Fruit fly (Drosophila melanogaster) whole organism, embryonic: ENCODE measurements around the gene fend.

Experiments
- Asciz ChIP-seq: fragments of 200-800 bp; sonication (Bioruptor generic); optimal IDR thresholded peaks from 2 replicates; lab custom pipeline; 2017; ENCODE audit warnings: missing biosample characterization, mild to moderate bottlenecking, missing genetic modification characterization, missing genetic modification reagents
- CG10267 ChIP-seq: fragments of 200-800 bp; sonication (Bioruptor generic); optimal IDR thresholded peaks from 2 replicates; lab custom pipeline; 2018; ENCODE audit warnings: missing biosample characterization, mild to moderate bottlenecking, missing genetic modification characterization, moderate library complexity
- CG10543 ChIP-seq: fragments of 200-800 bp; sonication (Bioruptor generic); optimal IDR thresholded peaks from 3 replicates; lab custom pipeline; 2017; ENCODE audit warnings: missing biosample characterization, mild to moderate bottlenecking, missing genetic modification characterization, moderate library complexity
- CG11695 ChIP-seq: fragments of 200-800 bp; sonication (Bioruptor generic); IDR thresholded peaks from 3 replicates; pipeline ENCODE4 v1.3.6; 2022; ENCODE audit warnings: missing biosample characterization, missing genetic modification characterization
- CG11696 ChIP-seq: fragments of 200-800 bp; sonication (Bioruptor generic); IDR thresholded peaks from 2 replicates; pipeline ENCODE4 v1.3.6; 2022; ENCODE audit warnings: missing biosample characterization, missing genetic modification characterization
- CG12219 ChIP-seq: fragments of 200-800 bp; sonication (Bioruptor generic); optimal IDR thresholded peaks from 3 replicates; lab custom pipeline; 2018; ENCODE audit warnings: missing biosample characterization, mild to moderate bottlenecking, missing genetic modification characterization
- CG13894 ChIP-seq: fragments of 200-800 bp; sonication (Bioruptor generic); optimal IDR thresholded peaks from 3 replicates; lab custom pipeline; 2018; ENCODE audit warnings: missing biosample characterization, mild to moderate bottlenecking, missing genetic modification characterization, moderate library complexity
- CG1603 ChIP-seq: fragments of 200-800 bp; sonication (Bioruptor generic); optimal IDR thresholded peaks from 2 replicates; lab custom pipeline; 2019; ENCODE audit warnings: missing biosample characterization, mild to moderate bottlenecking, missing genetic modification characterization, moderate library complexity
- CG17829 ChIP-seq: fragments of 200-800 bp; optimal IDR thresholded peaks from 2 replicates; lab custom pipeline; 2019; ENCODE audit warnings: missing biosample characterization, mild to moderate bottlenecking, missing genetic modification characterization, moderate library complexity
- CG1792 ChIP-seq: fragments of 200-800 bp; sonication (Bioruptor generic); optimal IDR thresholded peaks from 2 replicates; lab custom pipeline; 2016; ENCODE audit warnings: missing biosample characterization, missing genetic modification characterization
- CG18619 ChIP-seq: fragments of 200-800 bp; sonication (Bioruptor generic); optimal IDR thresholded peaks from 3 replicates; lab custom pipeline; 2017; ENCODE audit warnings: missing biosample characterization, mild to moderate bottlenecking, missing genetic modification characterization
- CG2889 ChIP-seq: fragments of 200-800 bp; sonication (Bioruptor generic); IDR thresholded peaks from 3 replicates; pipeline ENCODE4 v1.3.6; 2022; ENCODE audit warnings: missing biosample characterization, missing genetic modification characterization
- CG32772 ChIP-seq: fragments of 200-800 bp; sonication (Bioruptor generic); IDR thresholded peaks from 2 replicates; pipeline ENCODE4 v1.3.6; 2022; ENCODE audit warnings: missing biosample characterization, missing genetic modification characterization
- CG34376 ChIP-seq: fragments of 200-800 bp; sonication (Bioruptor generic); optimal IDR thresholded peaks from 2 replicates; lab custom pipeline; 2018; ENCODE audit warnings: missing biosample characterization, mild to moderate bottlenecking, missing genetic modification characterization
- CG4360 ChIP-seq: fragments of 200-800 bp; sonication (Bioruptor generic); IDR thresholded peaks from 2 replicates; pipeline ENCODE4 v1.3.6; 2022; ENCODE audit warnings: missing biosample characterization, missing genetic modification characterization
- CG5180 ChIP-seq: fragments of 200-800 bp; sonication (Bioruptor generic); optimal IDR thresholded peaks from 3 replicates; lab custom pipeline; 2017; ENCODE audit warnings: missing biosample characterization, missing genetic modification characterization, mild to moderate bottlenecking, moderate library complexity, missing genetic modification reagents
- CG6791 ChIP-seq: fragments of 200-800 bp; sonication (Bioruptor generic); IDR thresholded peaks from 3 replicates; pipeline ENCODE4 v1.3.6; 2022; ENCODE audit warnings: missing biosample characterization, missing genetic modification characterization; ENCODE audit not compliant: partially characterized antibody
- Deaf1 ChIP-seq: fragments of 200-800 bp; optimal IDR thresholded peaks from 3 replicates; lab custom pipeline; 2019; ENCODE audit warnings: missing biosample characterization, mild to moderate bottlenecking, missing genetic modification characterization, moderate library complexity
- GATAe ChIP-seq: fragments of 200-800 bp; sonication (Bioruptor generic); conservative IDR thresholded peaks from 2 replicates; pipeline ENCODE4 v1.3.6; 2022; ENCODE audit warnings: missing biosample characterization, missing genetic modification characterization
- HLH4C ChIP-seq: fragments of 200-800 bp; sonication (Bioruptor generic); IDR thresholded peaks from 3 replicates; pipeline ENCODE4 v1.3.6; 2022; ENCODE audit warnings: missing biosample characterization, missing genetic modification characterization; ENCODE audit not compliant: partially characterized antibody
- HmgZ ChIP-seq: fragments of 200-800 bp; sonication (Bioruptor generic); optimal IDR thresholded peaks from 2 replicates; lab custom pipeline; 2018; ENCODE audit warnings: missing biosample characterization, mild to moderate bottlenecking, missing genetic modification characterization
- PHDP ChIP-seq: fragments of 200-800 bp; sonication (Bioruptor generic); optimal IDR thresholded peaks from 3 replicates; lab custom pipeline; 2018; ENCODE audit warnings: missing biosample characterization, mild to moderate bottlenecking, missing genetic modification characterization, moderate library complexity
- Ptx1 ChIP-seq: fragments of 200-800 bp; sonication (Bioruptor generic); IDR thresholded peaks from 2 replicates; pipeline ENCODE4 v1.3.6; 2022; ENCODE audit warnings: missing biosample characterization, missing genetic modification characterization
- Sox102F ChIP-seq: fragments of 200-800 bp; sonication (Bioruptor generic); optimal IDR thresholded peaks from 2 replicates; lab custom pipeline; 2018; ENCODE audit warnings: missing biosample characterization, mild to moderate bottlenecking, missing genetic modification characterization, moderate library complexity
- cad ChIP-seq: fragments of >200 bp; optimal IDR thresholded peaks from 2 replicates; lab custom pipeline; 2017; ENCODE audit warnings: missing biosample characterization, missing genetic modification characterization
- ewg ChIP-seq: fragments of 200-800 bp; sonication (Bioruptor generic); optimal IDR thresholded peaks from 3 replicates; lab custom pipeline; 2017; ENCODE audit warnings: mild to moderate bottlenecking, missing biosample characterization, missing genetic modification reagents, missing genetic modification characterization
- gcm2 ChIP-seq: fragments of 200-800 bp; sonication (Bioruptor generic); optimal IDR thresholded peaks from 2 replicates; lab custom pipeline; 2016; ENCODE audit warnings: missing biosample characterization, missing genetic modification characterization
- grn ChIP-seq: fragments of 200-800 bp; sonication (Bioruptor generic); optimal IDR thresholded peaks from 3 replicates; lab custom pipeline; 2017; ENCODE audit warnings: missing biosample characterization, missing genetic modification characterization
- insv ChIP-seq, 2 experiments: fragments of 200-800 bp; sonication (Bioruptor generic); optimal IDR thresholded peaks; 3 replicates each; lab custom pipeline; 2016 to 2018; ENCODE audit warnings: missing biosample characterization in 2 of 2, missing genetic modification characterization in 2 of 2
- kni ChIP-seq: fragments of 200-800 bp; sonication (Bioruptor generic); optimal IDR thresholded peaks from 3 replicates; lab custom pipeline; 2017; ENCODE audit warnings: mild to moderate bottlenecking, missing biosample characterization, missing genetic modification reagents, missing genetic modification characterization
- lmd ChIP-seq: fragments of 200-800 bp; sonication (Bioruptor generic); IDR thresholded peaks from 2 replicates; pipeline ENCODE4 v1.3.6; 2022; ENCODE audit warnings: missing biosample characterization, missing genetic modification characterization
- oc ChIP-seq: fragments of 200-800 bp; sonication (Bioruptor generic); optimal IDR thresholded peaks from 2 replicates; lab custom pipeline; 2018; ENCODE audit warnings: missing biosample characterization, mild to moderate bottlenecking, missing genetic modification characterization, moderate library complexity
- odd ChIP-seq: fragments of 200-800 bp; sonication (Bioruptor generic); optimal IDR thresholded peaks from 2 replicates; lab custom pipeline; 2017; ENCODE audit warnings: missing biosample characterization, mild to moderate bottlenecking, missing genetic modification characterization
- pb ChIP-seq: fragments of 200-800 bp; sonication (Bioruptor generic); optimal IDR thresholded peaks from 3 replicates; lab custom pipeline; 2016; ENCODE audit warnings: missing biosample characterization, missing genetic modification characterization
- pros ChIP-seq: fragments of 200-800 bp; sonication (Bioruptor generic); optimal IDR thresholded peaks from 3 replicates; lab custom pipeline; 2019; ENCODE audit warnings: missing biosample characterization, mild to moderate bottlenecking, missing genetic modification characterization, moderate library complexity
- row ChIP-seq: fragments of 200-800 bp; sonication (Bioruptor generic); IDR thresholded peaks from 3 replicates; pipeline ENCODE4 v1.3.6; 2022; ENCODE audit warnings: missing biosample characterization, missing genetic modification characterization
- sens ChIP-seq: fragments of 200-800 bp; sonication (Bioruptor generic); peaks from one replicate; lab custom pipeline; 2016; ENCODE audit warnings: missing biosample characterization, missing genetic modification characterization
- sqz ChIP-seq: fragments of 200-800 bp; sonication (Bioruptor generic); optimal IDR thresholded peaks from 3 replicates; lab custom pipeline; 2018; ENCODE audit warnings: missing biosample characterization, mild to moderate bottlenecking, missing genetic modification characterization
- tll ChIP-seq, 2 experiments: fragments of 200-800 bp in 1 of 2; fragments of >200 bp in 1 of 2; sonication (Bioruptor generic) in 1 of 2; optimal IDR thresholded peaks; 2 replicates each; lab custom pipeline; 2017 to 2019; ENCODE audit warnings: missing biosample characterization in 2 of 2, missing genetic modification characterization in 2 of 2, mild to moderate bottlenecking in 1 of 2, moderate library complexity in 1 of 2
- tx ChIP-seq: fragments of 200-800 bp; sonication (Bioruptor generic); optimal IDR thresholded peaks from 2 replicates; lab custom pipeline; 2016; ENCODE audit warnings: missing biosample characterization, missing genetic modification characterization
- zen ChIP-seq: fragments of 200-800 bp; sonication (Bioruptor generic); optimal IDR thresholded peaks from 3 replicates; lab custom pipeline; 2018; ENCODE audit warnings: missing biosample characterization, mild to moderate bottlenecking, missing genetic modification characterization, moderate library complexity
- zf30C ChIP-seq: fragments of 200-800 bp; sonication (Bioruptor generic); optimal IDR thresholded peaks from 3 replicates; lab custom pipeline; 2018; ENCODE audit warnings: missing biosample characterization, mild to moderate bottlenecking, missing genetic modification characterization

Gene fend

dm6 chrX:9132589-9133237, 2.2 kb downstream of the fend start:
- TF ChIP-seq CG10267 (tag; lab: Kevin White, UChicago): no peak
- TF ChIP-seq HmgZ: no peak
- TF ChIP-seq PHDP (tag; lab: Kevin White, UChicago): no peak
- TF ChIP-seq sqz (GFP tag; lab: Kevin White, UChicago): peak; percentile 40
- TF ChIP-seq CG6791 (GFP tag; lab: Robert Waterston, UW): peak; percentile 13; the same call in 1 of the 3 replicates
- TF ChIP-seq Sox102F: no peak
- peak; percentile 0 for TF ChIP-seq CG17829 (tag; lab: Kevin White, UChicago)
- TF ChIP-seq row (GFP tag; lab: Robert Waterston, UW): 0 out of 3 replicates have a peak, but pooled peaks have one; percentile 10
- TF ChIP-seq CG1603 (tag; lab: Kevin White, UChicago): peak; percentile 14
- TF ChIP-seq CG5180 (GFP tag; lab: Kevin White, UChicago): peak; percentile 30
- peak; percentile 43 for TF ChIP-seq sens (GFP tag; lab: Kevin White, UChicago)
- TF ChIP-seq pb: no peak
- TF ChIP-seq insv (GFP tag; optimal IDR thresholded peaks at IDR 0.05; lab: Kevin White, UChicago): peak in 1 of 2 experiments; percentile 14
- no peak for TF ChIP-seq GATAe (GFP tag; lab: Robert Waterston, UW)
- peak; percentile 84 for TF ChIP-seq cad
- peak; percentile 82 for TF ChIP-seq kni
- TF ChIP-seq oc: peak; percentile 52
- TF ChIP-seq CG4360 (GFP tag; lab: Robert Waterston, UW): peak; percentile 95
- peak; percentile 94 for TF ChIP-seq zf30C (GFP tag; lab: Kevin White, UChicago)
- peak; percentile 85 for TF ChIP-seq zen (tag; lab: Kevin White, UChicago)
- TF ChIP-seq gcm2 (GFP tag; lab: Kevin White, UChicago): no peak
- no peak for TF ChIP-seq CG18619 (GFP tag; lab: Kevin White, UChicago)
- TF ChIP-seq CG2889 (GFP tag; lab: Robert Waterston, UW): no peak
- peak; percentile 77 for TF ChIP-seq odd
- peak; percentile 2 for TF ChIP-seq Deaf1 (tag; lab: Kevin White, UChicago)
- peak; percentile 5 for TF ChIP-seq CG10543 (GFP tag; lab: Kevin White, UChicago)
- no peak for TF ChIP-seq lmd (GFP tag; lab: Robert Waterston, UW)
- peak; percentile 90 for TF ChIP-seq grn (GFP tag; lab: Kevin White, UChicago)
- TF ChIP-seq CG32772: no peak
- TF ChIP-seq CG11696 (GFP tag; lab: Robert Waterston, UW): no peak
- TF ChIP-seq CG12219: no peak
- TF ChIP-seq CG1792: no peak
- peak; percentile 29 for TF ChIP-seq pros (GFP tag; lab: Kevin White, UChicago)
- no peak for TF ChIP-seq HLH4C (GFP tag; lab: Robert Waterston, UW)
- TF ChIP-seq Asciz (GFP tag; lab: Kevin White, UChicago): no peak
- peak; percentile 20 for TF ChIP-seq CG13894 (tag; lab: Kevin White, UChicago)
- TF ChIP-seq tll (GFP tag; optimal IDR thresholded peaks at IDR 0.05; lab: Kevin White, UChicago): peak in 1 of 2 experiments; percentile 86
- no peak for TF ChIP-seq CG34376 (GFP tag; lab: Kevin White, UChicago)
- TF ChIP-seq tx (GFP tag; lab: Kevin White, UChicago): no peak
- no peak for TF ChIP-seq CG11695 (GFP tag; lab: Robert Waterston, UW)
- TF ChIP-seq Ptx1: no peak
- TF ChIP-seq ewg (GFP tag; lab: Kevin White, UChicago): no peak
- TF ChIP-seq, all 482 proteins: peak for 21
